Fruit fly (Drosophila melanogaster) S2 (cell line): ENCODE results near the gene CG15043.

ENCODE experiments used
- CG8478 ChIP-seq: fragments of >200 bp; optimal IDR thresholded peaks from 2 replicates; lab custom pipeline; 2018
- CTCF ChIP-seq, 2 experiments: fragments of >200 bp; optimal IDR thresholded peaks; 2 replicates each; lab custom pipeline; 2018

The CG15043 gene

dm6 chrX:18517415-18517814, 23.4 kb upstream of the CG15043 start:
- TF ChIP-seq CTCF (optimal IDR thresholded peaks at IDR 0.05; lab: Kevin White, UChicago), result peak; percentile 93 to 96
- no peak for TF ChIP-seq CG8478

DNA sequence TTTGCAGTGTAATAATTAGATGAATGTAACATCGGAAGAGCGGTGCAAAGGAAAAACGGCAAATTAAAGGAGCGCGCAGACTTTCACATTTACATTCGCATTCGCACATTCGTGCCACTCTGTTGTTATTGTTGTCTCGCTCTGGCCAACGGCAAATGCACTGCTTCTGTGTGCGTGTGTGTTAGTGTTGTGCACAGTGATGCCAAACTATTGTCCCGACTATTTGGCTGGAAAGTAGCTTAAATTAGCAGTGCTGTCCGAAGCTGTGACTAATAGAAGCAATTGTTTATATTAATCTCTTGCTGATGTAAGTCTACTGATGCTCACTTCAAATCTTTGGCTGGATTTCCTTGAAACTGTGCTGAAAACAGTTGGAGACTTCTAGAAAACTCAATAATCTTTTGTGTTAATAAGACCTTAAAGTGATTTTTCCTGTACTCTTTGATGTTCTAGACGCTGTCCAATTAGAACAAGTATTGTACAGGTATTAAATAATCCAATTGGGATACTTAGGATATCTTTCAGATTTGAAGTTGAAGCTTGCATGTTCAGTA, 22.1 kb upstream of the CG15043 start:
- TF ChIP-seq CG8478 (no peak), CTCF (optimal IDR thresholded peaks at IDR 0.05; lab: Kevin White, UChicago) (peak; percentile 6 to 42)

DNA sequence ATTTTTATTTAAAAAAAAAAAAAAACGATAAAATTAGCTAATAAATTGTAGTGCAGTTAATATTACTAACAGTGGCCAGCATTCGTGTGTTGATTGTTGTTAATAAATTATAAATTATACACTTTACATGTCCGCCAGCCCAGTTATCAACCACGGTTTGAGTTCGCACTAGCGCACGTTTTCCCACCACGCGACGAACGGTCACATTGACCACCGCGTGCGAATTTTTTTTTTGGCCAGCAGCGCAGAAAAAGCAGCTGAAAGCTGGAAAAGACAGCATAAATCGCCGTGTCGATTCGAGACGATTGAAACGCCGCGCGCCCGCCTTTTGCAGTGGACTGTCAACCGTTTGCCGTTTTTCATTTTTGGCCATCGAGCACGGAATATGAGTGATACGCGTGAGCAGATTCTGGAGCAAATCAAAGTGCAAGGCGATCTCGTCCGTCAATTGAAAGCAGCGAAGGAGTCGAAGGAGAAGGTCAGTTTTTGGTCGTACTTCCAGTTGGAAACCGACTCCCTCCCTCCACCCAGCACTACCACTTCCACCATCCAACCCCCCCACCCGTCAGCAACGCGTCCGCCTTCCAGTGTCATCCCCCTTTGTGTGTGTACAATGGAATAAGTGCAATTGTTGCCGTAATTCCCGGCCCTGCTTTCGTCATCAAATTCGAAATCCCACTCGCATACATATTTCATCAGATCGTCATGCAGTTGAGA, 21.4 kb upstream of the CG15043 start, which contains the start of the genes Bx and HisRS:
Gene Bx (plus strand): TSS at position 224 of the 717 bp plus-strand sequence.
Gene HisRS (plus strand): TSS at position 224 of the 717 bp plus-strand sequence.
- TF ChIP-seq CG8478, result no peak
- peak; percentile 52 to 73 for TF ChIP-seq CTCF (optimal IDR thresholded peaks at IDR 0.05; lab: Kevin White, UChicago)

- TF ChIP-seq CG8478 (no peak), CTCF (optimal IDR thresholded peaks at IDR 0.05; lab: Kevin White, UChicago) (no peak)
These were observed 20.8 kb upstream of the CG15043 start, which contains the start of gene CG6470 for dm6 chrX:18514767-18515166. Gene CG6470, minus strand, starts transcription at chrX:18514867.

DNA sequence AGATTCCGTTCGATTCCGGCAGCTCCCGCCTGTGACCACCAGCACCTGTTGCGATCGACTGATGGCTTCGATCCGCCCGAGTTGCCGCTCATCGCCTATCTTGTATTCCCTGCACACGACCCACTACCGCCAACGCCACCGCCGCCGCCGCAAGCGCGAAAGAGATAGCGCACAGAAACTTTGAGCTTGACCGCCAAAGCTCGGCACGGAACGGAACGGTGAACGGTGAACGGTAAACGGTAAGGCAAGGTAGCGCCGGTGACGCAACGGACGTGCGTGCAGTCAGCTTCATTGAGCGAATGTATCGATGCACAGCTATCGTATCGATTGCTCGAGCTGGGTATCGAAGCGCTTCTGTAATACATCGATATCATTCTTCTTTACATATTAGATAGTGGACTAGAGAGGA, 18.3 kb upstream of the CG15043 start, which contains the start of gene Ggt-1:
Gene Ggt-1 (minus strand): TSS at position 251 of the 409 bp plus-strand sequence.
- no peak for TF ChIP-seq CG8478
- TF ChIP-seq CTCF (optimal IDR thresholded peaks at IDR 0.05; lab: Kevin White, UChicago), result no peak

DNA sequence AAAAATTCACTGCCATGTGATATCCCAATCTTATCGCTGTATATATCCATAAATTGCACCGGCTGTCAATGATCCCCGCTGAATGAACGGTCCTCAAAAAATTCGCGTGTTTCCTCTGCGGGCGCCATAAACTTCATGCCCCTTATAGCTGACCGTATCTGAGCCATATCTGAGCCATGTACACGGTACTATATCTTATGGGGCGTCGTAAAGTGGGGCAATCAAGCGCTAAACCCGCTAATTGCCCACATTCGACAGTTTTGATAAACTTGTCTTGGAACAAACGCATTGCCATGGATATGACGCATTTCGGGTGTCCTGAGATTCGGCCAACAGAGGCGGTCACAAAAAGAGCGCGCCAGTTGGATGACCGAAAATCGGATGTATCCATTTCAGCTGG, 16.9 kb upstream of the CG15043 start:
- TF ChIP-seq CG8478, result no peak

- no peak for TF ChIP-seq CG8478
- TF ChIP-seq CTCF (optimal IDR thresholded peaks at IDR 0.05; lab: Kevin White, UChicago), result no peak
These were observed 15.5 kb upstream of the CG15043 start for dm6 chrX:18509430-18509829.

DNA sequence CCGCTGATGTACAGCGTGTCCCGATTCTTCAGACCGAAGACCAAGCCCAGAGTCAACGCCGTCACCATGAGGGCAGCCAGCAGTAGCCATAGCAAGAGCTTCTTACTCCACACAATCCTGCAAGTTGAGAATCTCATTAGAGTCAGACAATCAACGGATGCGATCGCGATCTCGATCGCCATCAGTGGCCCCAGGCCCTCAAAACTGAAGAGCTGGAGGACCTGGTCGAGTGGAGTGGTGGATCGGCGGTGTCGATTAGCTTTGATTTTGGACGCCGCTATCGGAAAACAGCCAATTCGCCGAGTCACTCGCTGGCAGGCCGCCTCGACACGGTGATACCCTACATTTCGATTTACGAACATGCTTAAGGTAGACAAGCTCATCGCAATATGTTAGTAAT, 14.6 kb upstream of the CG15043 start:
- no peak for TF ChIP-seq CG8478
- no peak for TF ChIP-seq CTCF (optimal IDR thresholded peaks at IDR 0.05; lab: Kevin White, UChicago)

DNA sequence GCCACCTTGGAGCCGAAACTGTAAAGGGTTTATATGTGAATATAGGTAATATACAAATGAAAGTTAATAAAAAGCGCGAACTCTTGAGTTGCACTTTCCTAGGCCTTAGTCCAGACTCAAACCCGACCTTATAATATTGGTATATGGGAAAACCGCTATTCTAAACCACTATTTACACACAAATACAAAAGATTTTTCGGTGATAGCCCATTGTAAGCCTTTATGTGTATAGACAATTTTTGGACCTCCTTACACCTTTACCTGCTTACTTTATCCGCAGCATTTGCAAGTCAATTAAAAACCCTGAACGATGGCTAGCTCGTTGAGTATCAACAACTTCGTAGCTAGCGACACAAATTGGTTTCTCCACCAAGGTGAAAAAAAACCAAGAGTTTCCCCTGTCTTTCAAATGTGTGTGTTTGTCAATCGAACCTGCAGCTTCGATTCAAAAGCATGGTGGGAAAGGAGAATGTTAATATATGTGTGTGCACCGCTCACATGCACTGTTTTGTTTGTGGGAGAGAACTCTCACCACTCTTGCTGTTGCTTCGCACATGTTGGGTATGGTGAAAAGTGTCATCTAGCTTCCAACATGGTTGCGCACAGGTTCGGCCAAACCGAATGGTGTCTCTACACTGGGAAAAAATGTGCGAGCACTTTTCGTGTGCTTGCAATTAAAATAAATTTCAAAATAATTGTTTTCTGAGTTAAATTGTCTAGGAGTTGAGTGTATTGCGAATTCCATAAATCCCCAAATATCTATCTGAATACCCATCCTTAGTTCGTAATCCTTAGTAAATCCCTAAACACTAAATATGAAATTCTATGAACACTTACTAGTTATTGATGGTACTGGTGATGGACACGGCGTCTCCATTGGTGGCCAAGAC, 12.9 kb upstream of the CG15043 start:
- TF ChIP-seq CG8478 (no peak), CTCF (optimal IDR thresholded peaks at IDR 0.05; lab: Kevin White, UChicago) (no peak)

- TF ChIP-seq CTCF (optimal IDR thresholded peaks at IDR 0.05; lab: Kevin White, UChicago) (no peak), CG8478 (no peak)
These were observed 11.1 kb upstream of the CG15043 start, which contains the start of gene Wnt5 for dm6 chrX:18504948-18505597. Gene Wnt5, minus strand, starts transcription at chrX:18505405.

- TF ChIP-seq CG8478 (no peak), CTCF (optimal IDR thresholded peaks at IDR 0.05; lab: Kevin White, UChicago) (no peak)
These were observed 5.8 kb upstream of the CG15043 start, which contains the start of the genes Pgant7 and Xrcc2 for dm6 chrX:18499679-18500187. Gene Pgant7, minus strand, starts transcription at chrX:18499986. Gene Xrcc2, plus strand, starts transcription at chrX:18500127.

DNA sequence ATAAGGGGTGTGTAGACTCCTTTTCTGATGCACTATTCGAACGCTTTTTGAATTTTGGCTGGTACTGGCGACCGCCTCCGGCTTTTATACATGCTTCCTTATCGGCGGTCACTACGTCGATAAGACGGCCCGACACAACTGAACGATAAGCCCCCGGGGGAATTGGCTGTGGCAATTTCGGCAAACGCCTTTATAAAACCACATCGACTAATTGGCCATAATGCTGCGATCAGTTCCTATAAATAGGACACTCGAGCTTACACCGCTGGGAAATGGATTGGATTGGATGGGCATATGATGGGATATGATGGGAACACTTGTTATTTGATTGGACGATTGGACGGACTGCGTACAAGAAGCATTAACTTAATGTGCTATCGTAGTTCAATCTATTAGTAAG, 2.0 kb downstream of the CG15043 start, which contains the start of gene CG15044:
Gene CG15044 (minus strand): TSS at position 66 of the 400 bp plus-strand sequence.
- TF ChIP-seq CTCF (optimal IDR thresholded peaks at IDR 0.05; lab: Kevin White, UChicago) (no peak), CG8478 (no peak)

- TF ChIP-seq CTCF (optimal IDR thresholded peaks at IDR 0.05; lab: Kevin White, UChicago) (no peak), CG8478 (no peak)
These were observed 4.5 kb downstream of the CG15043 start, which contains the start of gene CG15046 for dm6 chrX:18489509-18489908. Gene CG15046, minus strand, starts transcription at chrX:18489620.

DNA sequence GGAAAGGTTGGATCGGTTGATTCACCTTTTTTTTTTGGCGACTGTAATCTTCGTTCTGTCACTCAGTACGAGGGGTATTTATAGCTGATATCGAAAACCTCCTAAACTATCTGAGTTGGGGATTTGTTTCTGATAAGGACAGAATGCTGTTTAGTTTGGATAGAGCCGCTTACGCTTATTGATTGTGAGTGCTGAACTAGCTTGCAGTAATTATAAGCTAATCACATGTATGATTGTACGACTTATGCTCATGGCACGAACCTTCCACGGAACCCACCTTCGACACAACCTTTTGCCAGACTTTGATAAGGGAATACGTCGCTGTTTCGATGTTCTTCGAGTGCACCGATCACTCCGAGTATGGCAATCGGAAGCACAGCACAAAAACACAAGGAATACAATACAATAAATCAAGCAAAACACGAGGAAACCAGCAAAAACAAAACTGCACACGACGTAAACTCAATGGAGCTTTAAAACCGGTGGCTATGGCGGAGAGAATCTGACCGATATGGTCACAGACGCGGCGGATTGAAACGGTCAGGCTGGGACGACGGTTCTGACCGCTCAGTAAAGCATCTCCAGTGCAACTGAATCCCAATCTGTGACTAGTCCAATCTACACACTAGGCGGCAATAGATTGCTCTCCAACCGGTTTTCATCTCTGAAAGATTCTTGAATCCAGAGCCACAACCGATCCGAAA, 7.5 kb downstream of the CG15043 start, which contains the start of gene psh:
Gene psh (minus strand): TSS at position 566 of the 704 bp plus-strand sequence.
- TF ChIP-seq CG8478 (no peak), CTCF (optimal IDR thresholded peaks at IDR 0.05; lab: Kevin White, UChicago) (no peak)
